Fruit fly (Drosophila melanogaster) whole organism, embryonic: Measurements from ENCODE around the gene CG10550.
A peak's percentile ranks its signal among the peaks of the same experiment; 100 is the strongest.

ENCODE experiments used
- CG16815 ChIP-seq: fragments of 200-800 bp; sonication (Bioruptor generic); optimal IDR thresholded peaks from 3 replicates; lab custom pipeline; 2017; ENCODE audit warnings: missing biosample characterization, mild to moderate bottlenecking, missing genetic modification characterization
- CG2199 ChIP-seq: fragments of 200-800 bp; sonication (Bioruptor generic); IDR thresholded peaks from 3 replicates; pipeline ENCODE4 v1.3.6; 2022; ENCODE audit warnings: missing biosample characterization, missing genetic modification characterization
- CG3163 ChIP-seq: fragments of 200-800 bp; sonication (Bioruptor generic); optimal IDR thresholded peaks from 3 replicates; lab custom pipeline; 2016; ENCODE audit warnings: missing biosample characterization, missing genetic modification characterization
- CG34422 ChIP-seq: fragments of 200-800 bp; sonication (Bioruptor generic); IDR thresholded peaks from 3 replicates; pipeline ENCODE4 v1.3.6; 2022; ENCODE audit warnings: missing biosample characterization, missing genetic modification characterization
- CG9609 ChIP-seq: fragments of 200-800 bp; sonication (Bioruptor generic); optimal IDR thresholded peaks from 3 replicates; lab custom pipeline; 2016; ENCODE audit warnings: missing biosample characterization, missing genetic modification characterization
- CrebB ChIP-seq: fragments of 200-800 bp; sonication (Bioruptor generic); optimal IDR thresholded peaks from 3 replicates; lab custom pipeline; 2018; ENCODE audit warnings: missing biosample characterization, mild to moderate bottlenecking, missing genetic modification characterization
- E2f1 ChIP-seq: fragments of 200-800 bp; sonication (Bioruptor generic); IDR thresholded peaks from 2 replicates; pipeline ENCODE4 v1.3.6; 2022; ENCODE audit warnings: missing biosample characterization, missing genetic modification characterization
- GATAe ChIP-seq: fragments of 200-800 bp; sonication (Bioruptor generic); conservative IDR thresholded peaks from 2 replicates; pipeline ENCODE4 v1.3.6; 2022; ENCODE audit warnings: missing biosample characterization, missing genetic modification characterization
- HmgD ChIP-seq: fragments of 200-800 bp; sonication (Bioruptor generic); optimal IDR thresholded peaks from 3 replicates; lab custom pipeline; 2016; ENCODE audit warnings: missing biosample characterization, missing genetic modification characterization
- HmgZ ChIP-seq: fragments of 200-800 bp; sonication (Bioruptor generic); optimal IDR thresholded peaks from 2 replicates; lab custom pipeline; 2018; ENCODE audit warnings: missing biosample characterization, mild to moderate bottlenecking, missing genetic modification characterization
- Jarid2 ChIP-seq: fragments of 200-800 bp; sonication (Bioruptor generic); optimal IDR thresholded peaks from 3 replicates; lab custom pipeline; 2017; ENCODE audit warnings: mild to moderate bottlenecking, missing biosample characterization, missing genetic modification reagents, missing genetic modification characterization
- Lim3 ChIP-seq: fragments of 200-800 bp; sonication (Bioruptor generic); IDR thresholded peaks from 2 replicates; pipeline ENCODE4 v1.3.6; 2022; ENCODE audit warnings: missing biosample characterization, missing genetic modification characterization
- Med ChIP-seq: fragments of 200-800 bp; sonication (Bioruptor generic); peaks from one replicate; lab custom pipeline; 2016; ENCODE audit warnings: missing biosample characterization, missing genetic modification characterization, mild to moderate bottlenecking, inconsistent platforms, moderate library complexity
- Nf-YC ChIP-seq: fragments of 200-800 bp; optimal IDR thresholded peaks from 3 replicates; lab custom pipeline; 2019; ENCODE audit warnings: missing biosample characterization, mild to moderate bottlenecking, missing genetic modification characterization, moderate library complexity
- Oaz ChIP-seq: fragments of 200-800 bp; sonication (Bioruptor generic); IDR thresholded peaks from 2 replicates; pipeline ENCODE4 v1.3.6; 2022; ENCODE audit warnings: missing biosample characterization, missing genetic modification characterization
- Trl ChIP-seq, 3 experiments: fragments of >200 bp in 2 of 3; fragments of 200-800 bp in 1 of 3; sonication (Bioruptor generic) in 1 of 3; optimal IDR thresholded peaks; 2 replicates in 1 of 3; 3 replicates in 2 of 3; lab custom pipeline; 2016 to 2017; ENCODE audit warnings: missing biosample characterization in 1 of 3, missing genetic modification characterization in 1 of 3
- Usf ChIP-seq: fragments of 200-800 bp; sonication (Bioruptor generic); optimal IDR thresholded peaks from 2 replicates; lab custom pipeline; 2017; ENCODE audit warnings: missing genotype, missing biosample characterization, missing genetic modification characterization
- amos ChIP-seq: fragments of 200-800 bp; sonication (Bioruptor generic); IDR thresholded peaks from 2 replicates; pipeline ENCODE4 v1.3.6; 2022; ENCODE audit warnings: missing biosample characterization, missing genetic modification characterization; ENCODE audit not compliant: partially characterized antibody
- cg ChIP-seq: fragments of 200-800 bp; sonication (Bioruptor generic); optimal IDR thresholded peaks from 3 replicates; lab custom pipeline; 2019; ENCODE audit warnings: missing biosample characterization, mild to moderate bottlenecking, missing genetic modification characterization, moderate library complexity
- chinmo ChIP-seq: fragments of 200-800 bp; sonication (Bioruptor generic); IDR thresholded peaks from 4 replicates; pipeline ENCODE4 v1.3.6; 2022; ENCODE audit warnings: missing biosample characterization, missing genetic modification characterization; ENCODE audit not compliant: partially characterized antibody
- ci ChIP-seq: fragments of 200-800 bp; sonication (Bioruptor generic); IDR thresholded peaks from 3 replicates; pipeline ENCODE4 v1.3.6; 2022; ENCODE audit warnings: missing biosample characterization, missing genetic modification characterization
- crol ChIP-seq: fragments of 200-800 bp; sonication (Bioruptor generic); IDR thresholded peaks from 2 replicates; pipeline ENCODE4 v1.3.6; 2022; ENCODE audit warnings: missing biosample characterization, missing genetic modification characterization
- cwo ChIP-seq: fragments of 200-800 bp; sonication (Bioruptor generic); optimal IDR thresholded peaks from 3 replicates; lab custom pipeline; 2017; ENCODE audit warnings: missing biosample characterization, missing genetic modification characterization, mild to moderate bottlenecking, moderate library complexity, missing genetic modification reagents
- exex ChIP-seq: fragments of 200-800 bp; sonication (Bioruptor generic); optimal IDR thresholded peaks from 4 replicates; lab custom pipeline; 2018; ENCODE audit warnings: missing biosample characterization, mild to moderate bottlenecking, missing genetic modification characterization, moderate library complexity
- gce ChIP-seq: fragments of 200-800 bp; sonication (Bioruptor generic); IDR thresholded peaks from 3 replicates; pipeline ENCODE4 v1.3.6; 2022; ENCODE audit warnings: missing biosample characterization, missing genetic modification characterization
- grn ChIP-seq: fragments of 200-800 bp; sonication (Bioruptor generic); optimal IDR thresholded peaks from 3 replicates; lab custom pipeline; 2017; ENCODE audit warnings: missing biosample characterization, missing genetic modification characterization
- gro ChIP-seq: fragments of 200-800 bp; sonication (Bioruptor generic); optimal IDR thresholded peaks from 2 replicates; lab custom pipeline; 2016; ENCODE audit warnings: missing biosample characterization, missing genetic modification characterization
- hth ChIP-seq: fragments of >200 bp; optimal IDR thresholded peaks from 2 replicates; lab custom pipeline; 2017; ENCODE audit warnings: inconsistent platforms
- inv ChIP-seq: fragments of 200-800 bp; sonication (Bioruptor generic); IDR thresholded peaks from 2 replicates; pipeline ENCODE4 v1.3.6; 2022; ENCODE audit warnings: missing biosample characterization, missing genetic modification characterization; ENCODE audit not compliant: partially characterized antibody
- lab ChIP-seq: fragments of 200-800 bp; sonication (Bioruptor generic); optimal IDR thresholded peaks from 3 replicates; lab custom pipeline; 2017; ENCODE audit warnings: missing biosample characterization, missing genetic modification characterization, mild to moderate bottlenecking, moderate library complexity, missing genetic modification reagents
- lbe ChIP-seq: fragments of 200-800 bp; sonication (Bioruptor generic); optimal IDR thresholded peaks from 2 replicates; lab custom pipeline; 2016; ENCODE audit warnings: missing biosample characterization, mild to moderate bottlenecking, missing genetic modification characterization
- mirr ChIP-seq: fragments of 200-800 bp; sonication (Bioruptor generic); optimal IDR thresholded peaks from 3 replicates; lab custom pipeline; 2018; ENCODE audit warnings: missing biosample characterization, mild to moderate bottlenecking, missing genetic modification characterization
- org-1 ChIP-seq: fragments of 200-800 bp; sonication (Bioruptor generic); optimal IDR thresholded peaks from 2 replicates; lab custom pipeline; 2017; ENCODE audit warnings: missing biosample characterization, missing genetic modification characterization
- pnt ChIP-seq: fragments of 200-800 bp; sonication (Bioruptor generic); optimal IDR thresholded peaks from 3 replicates; lab custom pipeline; 2016; ENCODE audit warnings: missing biosample characterization, missing genetic modification characterization
- row ChIP-seq: fragments of 200-800 bp; sonication (Bioruptor generic); IDR thresholded peaks from 3 replicates; pipeline ENCODE4 v1.3.6; 2022; ENCODE audit warnings: missing biosample characterization, missing genetic modification characterization
- schlank ChIP-seq: fragments of 200-800 bp; sonication (Bioruptor generic); optimal IDR thresholded peaks from 2 replicates; lab custom pipeline; 2018; ENCODE audit warnings: missing biosample characterization, mild to moderate bottlenecking, missing genetic modification characterization
- sd ChIP-seq: fragments of 200-800 bp; sonication (Bioruptor generic); optimal IDR thresholded peaks from 3 replicates; lab custom pipeline; 2018; ENCODE audit warnings: missing biosample characterization, mild to moderate bottlenecking, missing genetic modification characterization, moderate library complexity
- sug ChIP-seq: fragments of 200-800 bp; optimal IDR thresholded peaks from 2 replicates; lab custom pipeline; 2019; ENCODE audit warnings: missing biosample characterization, mild to moderate bottlenecking, missing genetic modification characterization, moderate library complexity
- zen2 ChIP-seq: fragments of 200-800 bp; sonication (Bioruptor generic); IDR thresholded peaks from 3 replicates; pipeline ENCODE4 v1.3.6; 2022; ENCODE audit warnings: missing biosample characterization, missing genetic modification characterization; ENCODE audit not compliant: partially characterized antibody

Gene CG10550

dm6 chr3R:25329079-25329478, 20.9 kb upstream of the CG10550 start, which contains the start of gene CHKov1 (continued):
- TF ChIP-seq ci (GFP tag; lab: Robert Waterston, UW) (peak; percentile 56; the same call in 2 of the 3 replicates), gro (GFP tag; lab: Kevin White, UChicago) (peak; percentile 0), CG34422 (GFP tag; lab: Robert Waterston, UW) (0 out of 3 replicates have a peak, but pooled peaks have one; percentile 41), Oaz (GFP tag; lab: Robert Waterston, UW) (no peak), Jarid2 (GFP tag; lab: Kevin White, UChicago) (peak; percentile 90), inv (GFP tag; lab: Robert Waterston, UW) (no peak; the same call in 1 of the 2 replicates), CG2199 (0 out of 3 replicates have a peak, but pooled peaks have one; percentile 10), CrebB (tag; lab: Kevin White, UChicago) (peak; percentile 26), amos (peak; percentile 38; the same call in 1 of the 2 replicates), lbe (no peak)

dm6 chr3R:25328540-25328939, 20.3 kb upstream of the CG10550 start:
- TF ChIP-seq zen2 (GFP tag; lab: Robert Waterston, UW) (0 out of 3 replicates have a peak, but pooled peaks have one; percentile 16), gce (GFP tag; lab: Robert Waterston, UW) (0 out of 3 replicates have a peak, but pooled peaks have one; percentile 20), row (GFP tag; lab: Robert Waterston, UW) (0 out of 3 replicates have a peak, but pooled peaks have one; percentile 6), crol (peak; percentile 90), chinmo (GFP tag; lab: Robert Waterston, UW) (peak; percentile 59; the same call in 2 of the 4 replicates)

dm6 chr3R:25322657-25323056, 14.5 kb upstream of the CG10550 start, which contains the start of gene CG10562:
Gene CG10562 (minus strand): TSS chr3R:25322757.
- TF ChIP-seq cg (no peak), exex (tag; lab: Kevin White, UChicago) (peak; percentile 20)
- TF ChIP-seq, all 482 proteins: peak for 1

dm6 chr3R:25321681-25322080, 13.5 kb upstream of the CG10550 start:
- TF ChIP-seq exex (tag; lab: Kevin White, UChicago) = peak; percentile 65
- no peak for TF ChIP-seq CG16815 (GFP tag; lab: Kevin White, UChicago)
- no peak for TF ChIP-seq ci (GFP tag; lab: Robert Waterston, UW)

dm6 chr3R:25320898-25321297, 12.7 kb upstream of the CG10550 start:
- TF ChIP-seq hth (lab: Kevin White, UChicago) = no peak
- TF ChIP-seq Nf-YC (tag; lab: Kevin White, UChicago) = no peak
- peak in 1 of 2 experiments; percentile 1 for TF ChIP-seq Trl (optimal IDR thresholded peaks at IDR 0.05; lab: Kevin White, UChicago)
- no peak for TF ChIP-seq Trl (GFP tag; optimal IDR thresholded peaks at IDR 0.05; lab: Kevin White, UChicago)
- TF ChIP-seq exex (tag; lab: Kevin White, UChicago) = peak; percentile 84
- no peak for TF ChIP-seq CG3163
- peak; percentile 33 for TF ChIP-seq Med (GFP tag; lab: Kevin White, UChicago)
- no peak for TF ChIP-seq E2f1 (GFP tag; lab: Robert Waterston, UW)
- peak; percentile 69 for TF ChIP-seq grn
- TF ChIP-seq Lim3 (GFP tag; lab: Robert Waterston, UW) = 0 out of 2 replicates have a peak, but pooled peaks have one; percentile 26
- TF ChIP-seq Usf (GFP tag; lab: Kevin White, UChicago) = no peak
- peak; percentile 91 for TF ChIP-seq sd
- TF ChIP-seq HmgD (GFP tag; lab: Kevin White, UChicago) = no peak
- no peak for TF ChIP-seq pnt (GFP tag; lab: Kevin White, UChicago)
- no peak for TF ChIP-seq cwo (GFP tag; lab: Kevin White, UChicago)
- peak; percentile 86 for TF ChIP-seq sug (tag; lab: Kevin White, UChicago)
- no peak for TF ChIP-seq schlank (tag; lab: Kevin White, UChicago)
- peak; percentile 36 for TF ChIP-seq mirr
- no peak for TF ChIP-seq HmgZ (tag; lab: Kevin White, UChicago)
- TF ChIP-seq Jarid2 (GFP tag; lab: Kevin White, UChicago) = no peak
- no peak for TF ChIP-seq org-1
- TF ChIP-seq CG9609 (GFP tag; lab: Kevin White, UChicago) = no peak
- 0 out of 2 replicates have a peak, but pooled peaks have one; percentile 40 for TF ChIP-seq GATAe (GFP tag; lab: Robert Waterston, UW)
- TF ChIP-seq inv (GFP tag; lab: Robert Waterston, UW) = no peak
- TF ChIP-seq lab (GFP tag; lab: Kevin White, UChicago) = peak; percentile 14
- TF ChIP-seq gce (GFP tag; lab: Robert Waterston, UW) = no peak
